Fruit fly (Drosophila melanogaster) whole organism, wandering third instar larva: ENCODE measurements around the gene ATPsynE.

Source experiments
- CrebA ChIP-seq: fragments of 200-800 bp; sonication (Bioruptor generic); optimal IDR thresholded peaks from 2 replicates; lab custom pipeline; 2016; ENCODE audit warnings: missing biosample characterization, mild to moderate bottlenecking, missing genetic modification characterization, borderline replicate concordance
- Jra ChIP-seq: sonication (Bioruptor generic); optimal IDR thresholded peaks from 2 replicates; lab custom pipeline; 2016; ENCODE audit warnings: missing biosample characterization, missing genetic modification characterization
- dmrt93B ChIP-seq: fragments of 200-800 bp; sonication (Bioruptor generic); optimal IDR thresholded peaks from 2 replicates; lab custom pipeline; 2018; ENCODE audit warnings: missing biosample characterization, mild to moderate bottlenecking, missing genetic modification characterization
- lola ChIP-seq: fragments of >200 bp; optimal IDR thresholded peaks from 2 replicates; lab custom pipeline; 2017; ENCODE audit warnings: missing biosample characterization, missing genetic modification characterization
- psq ChIP-seq: fragments of 200-800 bp; sonication (Bioruptor generic); optimal IDR thresholded peaks from 3 replicates; lab custom pipeline; 2017; ENCODE audit warnings: missing biosample characterization, mild to moderate bottlenecking, missing genetic modification characterization, moderate library complexity

dm6 chr3R:14351418-14351817, 24.7 kb downstream of the ATPsynE start:
- no peak for TF ChIP-seq dmrt93B (GFP tag; lab: Kevin White, UChicago)
- TF ChIP-seq psq = no peak
- no peak for TF ChIP-seq CrebA (GFP tag; lab: Kevin White, UChicago)
- no peak for TF ChIP-seq Jra
- no peak for TF ChIP-seq lola (GFP tag; lab: Kevin White, UChicago)
